Fruit fly (Drosophila melanogaster) whole organism, embryonic: ENCODE measurements around the gene Trs23.

Experiments
- B-H2 ChIP-seq: fragments of 200-800 bp; sonication (Bioruptor generic); optimal IDR thresholded peaks from 2 replicates; lab custom pipeline; 2018; ENCODE audit warnings: missing biosample characterization, mild to moderate bottlenecking, missing genetic modification characterization
- CG10321 ChIP-seq: fragments of 200-800 bp; sonication (Bioruptor generic); IDR thresholded peaks from 2 replicates; pipeline ENCODE4 v1.3.6; 2022; ENCODE audit warnings: missing biosample characterization, missing genetic modification characterization
- CG10654 ChIP-seq: fragments of 200-800 bp; sonication (Bioruptor generic); optimal IDR thresholded peaks from 2 replicates; lab custom pipeline; 2016; ENCODE audit warnings: missing biosample characterization, missing genetic modification characterization
- CG13894 ChIP-seq: fragments of 200-800 bp; sonication (Bioruptor generic); optimal IDR thresholded peaks from 3 replicates; lab custom pipeline; 2018; ENCODE audit warnings: missing biosample characterization, mild to moderate bottlenecking, missing genetic modification characterization, moderate library complexity
- CG15601 ChIP-seq: fragments of 200-800 bp; sonication (Bioruptor generic); optimal IDR thresholded peaks from 3 replicates; lab custom pipeline; 2019; ENCODE audit warnings: missing biosample characterization, mild to moderate bottlenecking, missing genetic modification characterization, moderate library complexity
- CG1603 ChIP-seq: fragments of 200-800 bp; sonication (Bioruptor generic); optimal IDR thresholded peaks from 2 replicates; lab custom pipeline; 2019; ENCODE audit warnings: missing biosample characterization, mild to moderate bottlenecking, missing genetic modification characterization, moderate library complexity
- CG17359 ChIP-seq: fragments of 200-800 bp; sonication (Bioruptor generic); optimal IDR thresholded peaks from 3 replicates; lab custom pipeline; 2018; ENCODE audit warnings: missing biosample characterization, mild to moderate bottlenecking, missing genetic modification characterization, moderate library complexity
- CG17361 ChIP-seq: fragments of 200-800 bp; sonication (Bioruptor generic); IDR thresholded peaks from 3 replicates; pipeline ENCODE4 v1.3.6; 2022; ENCODE audit warnings: missing biosample characterization, missing genetic modification characterization
- CG17802 ChIP-seq: fragments of 200-800 bp; sonication (Bioruptor generic); optimal IDR thresholded peaks from 2 replicates; lab custom pipeline; 2018; ENCODE audit warnings: missing biosample characterization, mild to moderate bottlenecking, missing genetic modification characterization, moderate library complexity
- CG2129 ChIP-seq: fragments of 200-800 bp; sonication (Bioruptor generic); IDR thresholded peaks from 2 replicates; pipeline ENCODE4 v1.3.6; 2022; ENCODE audit warnings: missing biosample characterization, missing genetic modification characterization; ENCODE audit not compliant: partially characterized antibody
- CG2678 ChIP-seq: fragments of 200-800 bp; sonication (Bioruptor generic); optimal IDR thresholded peaks from 3 replicates; lab custom pipeline; 2019; ENCODE audit warnings: missing biosample characterization, mild to moderate bottlenecking, missing genetic modification characterization, moderate library complexity
- CG31441 ChIP-seq: fragments of 200-800 bp; sonication (Bioruptor generic); IDR thresholded peaks from 2 replicates; pipeline ENCODE4 v1.3.6; 2022; ENCODE audit warnings: missing biosample characterization, missing genetic modification characterization
- CG34376 ChIP-seq: fragments of 200-800 bp; sonication (Bioruptor generic); optimal IDR thresholded peaks from 2 replicates; lab custom pipeline; 2018; ENCODE audit warnings: missing biosample characterization, mild to moderate bottlenecking, missing genetic modification characterization
- CG4328 ChIP-seq: fragments of 200-800 bp; sonication (Bioruptor generic); optimal IDR thresholded peaks from 3 replicates; lab custom pipeline; 2017; ENCODE audit warnings: missing biosample characterization, missing genetic modification reagents, missing genetic modification characterization
- CG4730 ChIP-seq: fragments of 200-800 bp; sonication (Bioruptor generic); IDR thresholded peaks from 2 replicates; pipeline ENCODE4 v1.3.6; 2022; ENCODE audit warnings: missing biosample characterization, missing genetic modification characterization
- CG6813 ChIP-seq: fragments of 200-800 bp; sonication (Bioruptor generic); optimal IDR thresholded peaks from 2 replicates; lab custom pipeline; 2017; ENCODE audit warnings: missing biosample characterization, missing genetic modification characterization, mild to moderate bottlenecking, moderate library complexity, missing genetic modification reagents
- CG6854 ChIP-seq: fragments of 200-800 bp; sonication (Bioruptor generic); optimal IDR thresholded peaks from 3 replicates; lab custom pipeline; 2017; ENCODE audit warnings: missing biosample characterization, mild to moderate bottlenecking, missing genetic modification characterization
- CG7372 ChIP-seq: fragments of 200-800 bp; sonication (Bioruptor generic); IDR thresholded peaks from 2 replicates; pipeline ENCODE4 v1.3.6; 2022; ENCODE audit warnings: missing biosample characterization, missing genetic modification characterization
- CG7839 ChIP-seq: fragments of 200-800 bp; sonication (Bioruptor generic); optimal IDR thresholded peaks from 3 replicates; lab custom pipeline; 2018; ENCODE audit warnings: missing biosample characterization, mild to moderate bottlenecking, missing genetic modification characterization, moderate library complexity
- CG7963 ChIP-seq: fragments of 200-800 bp; sonication (Bioruptor generic); IDR thresholded peaks from 3 replicates; pipeline ENCODE4 v1.3.6; 2022; ENCODE audit warnings: missing biosample characterization, missing genetic modification characterization; ENCODE audit not compliant: partially characterized antibody
- CG8924 ChIP-seq: fragments of 200-800 bp; optimal IDR thresholded peaks from 3 replicates; lab custom pipeline; 2019; ENCODE audit warnings: missing biosample characterization, mild to moderate bottlenecking, missing genetic modification characterization, moderate library complexity
- CG9817 ChIP-seq: fragments of 200-800 bp; sonication (Bioruptor generic); optimal IDR thresholded peaks from 2 replicates; lab custom pipeline; 2018; ENCODE audit warnings: missing biosample characterization, mild to moderate bottlenecking, missing genetic modification characterization, moderate library complexity
- CkIIα-i1 ChIP-seq: fragments of 200-800 bp; sonication (Bioruptor generic); IDR thresholded peaks from 2 replicates; pipeline ENCODE4 v1.3.6; 2022; ENCODE audit warnings: missing biosample characterization, missing genetic modification characterization
- Dref ChIP-seq: fragments of 200-800 bp; sonication (Bioruptor generic); IDR thresholded peaks from 2 replicates; pipeline ENCODE4 v1.3.6; 2022; ENCODE audit warnings: missing biosample characterization, missing genetic modification characterization
- Ets65A ChIP-seq: fragments of 200-800 bp; sonication (Bioruptor generic); peaks from one replicate; lab custom pipeline; 2016; ENCODE audit warnings: missing biosample characterization, missing genetic modification characterization
- H15 ChIP-seq: fragments of 200-800 bp; sonication (Bioruptor generic); IDR thresholded peaks from 3 replicates; pipeline ENCODE4 v1.3.6; 2022; ENCODE audit warnings: missing biosample characterization, missing genetic modification characterization
- Hey ChIP-seq: fragments of 200-800 bp; sonication (Bioruptor generic); optimal IDR thresholded peaks from 3 replicates; lab custom pipeline; 2018; ENCODE audit warnings: missing biosample characterization, mild to moderate bottlenecking, missing genetic modification characterization
- HmgZ ChIP-seq: fragments of 200-800 bp; sonication (Bioruptor generic); optimal IDR thresholded peaks from 2 replicates; lab custom pipeline; 2018; ENCODE audit warnings: missing biosample characterization, mild to moderate bottlenecking, missing genetic modification characterization
- Lpt ChIP-seq: fragments of >200 bp; optimal IDR thresholded peaks from 2 replicates; lab custom pipeline; 2018; ENCODE audit warnings: missing biosample characterization, missing genetic modification characterization
- MTF-1 ChIP-seq: fragments of 200-800 bp; sonication (Bioruptor generic); optimal IDR thresholded peaks from 2 replicates; lab custom pipeline; 2018; ENCODE audit warnings: missing biosample characterization, mild to moderate bottlenecking, missing genetic modification characterization, borderline replicate concordance
- Myb ChIP-seq: fragments of 200-800 bp; sonication (Bioruptor generic); optimal IDR thresholded peaks from 2 replicates; lab custom pipeline; 2016; ENCODE audit warnings: missing biosample characterization, missing genetic modification characterization
- TFAM ChIP-seq: fragments of 200-800 bp; sonication (Bioruptor generic); optimal IDR thresholded peaks from 2 replicates; lab custom pipeline; 2017; ENCODE audit warnings: missing biosample characterization, missing genetic modification characterization, inconsistent platforms
- bsh ChIP-seq, 2 experiments: fragments of 200-800 bp; sonication (Bioruptor generic); optimal IDR thresholded peaks; 2 replicates each; lab custom pipeline; 2017 to 2018; ENCODE audit warnings: mild to moderate bottlenecking in 2 of 2, missing biosample characterization in 2 of 2, missing genetic modification characterization in 2 of 2, moderate library complexity in 1 of 2
- btn ChIP-seq: fragments of 200-800 bp; sonication (Bioruptor generic); optimal IDR thresholded peaks from 2 replicates; lab custom pipeline; 2016; ENCODE audit warnings: missing biosample characterization, missing genetic modification characterization
- croc ChIP-seq: fragments of 200-800 bp; sonication (Bioruptor generic); conservative IDR thresholded peaks from 3 replicates; pipeline ENCODE4 v1.3.6; 2022; ENCODE audit warnings: missing biosample characterization, missing genetic modification characterization
- crol ChIP-seq: fragments of 200-800 bp; sonication (Bioruptor generic); IDR thresholded peaks from 2 replicates; pipeline ENCODE4 v1.3.6; 2022; ENCODE audit warnings: missing biosample characterization, missing genetic modification characterization
- dpn ChIP-seq, 2 experiments: fragments of 200-800 bp; sonication (Bioruptor generic); optimal IDR thresholded peaks; 3 replicates each; lab custom pipeline; 2016; ENCODE audit warnings: missing biosample characterization in 2 of 2, missing genetic modification characterization in 2 of 2
- luna ChIP-seq: fragments of 200-800 bp; sonication (Bioruptor generic); optimal IDR thresholded peaks from 2 replicates; lab custom pipeline; 2016; ENCODE audit warnings: missing biosample characterization, missing genetic modification characterization
- maf-S ChIP-seq: fragments of 200-800 bp; sonication (Bioruptor generic); optimal IDR thresholded peaks from 2 replicates; lab custom pipeline; 2016; ENCODE audit warnings: missing biosample characterization, missing genetic modification characterization
- mld ChIP-seq: fragments of 200-800 bp; sonication (Bioruptor generic); IDR thresholded peaks from 3 replicates; pipeline ENCODE4 v1.3.6; 2022; ENCODE audit warnings: missing biosample characterization, missing genetic modification characterization; ENCODE audit not compliant: partially characterized antibody
- otp ChIP-seq: fragments of 200-800 bp; sonication (Bioruptor generic); IDR thresholded peaks from 3 replicates; pipeline ENCODE4, ENCODE4 v1.3.6; 2022; ENCODE audit warnings: missing biosample characterization, missing genetic modification characterization
- pum ChIP-seq: fragments of 200-800 bp; sonication (Bioruptor generic); optimal IDR thresholded peaks from 2 replicates; lab custom pipeline; 2016; ENCODE audit warnings: missing biosample characterization, missing genetic modification characterization
- sim ChIP-seq: fragments of 200-800 bp; sonication (Bioruptor generic); IDR thresholded peaks from 2 replicates; pipeline ENCODE4 v1.3.6; 2022; ENCODE audit warnings: missing biosample characterization, missing genetic modification characterization
- stwl ChIP-seq: fragments of 200-800 bp; sonication (Bioruptor generic); optimal IDR thresholded peaks from 3 replicates; lab custom pipeline; 2018; ENCODE audit warnings: missing biosample characterization, mild to moderate bottlenecking, missing genetic modification characterization, moderate library complexity
- sug ChIP-seq: fragments of 200-800 bp; optimal IDR thresholded peaks from 2 replicates; lab custom pipeline; 2019; ENCODE audit warnings: missing biosample characterization, mild to moderate bottlenecking, missing genetic modification characterization, moderate library complexity
- tll ChIP-seq, 2 experiments: fragments of 200-800 bp in 1 of 2; fragments of >200 bp in 1 of 2; sonication (Bioruptor generic) in 1 of 2; optimal IDR thresholded peaks; 2 replicates each; lab custom pipeline; 2017 to 2019; ENCODE audit warnings: missing biosample characterization in 2 of 2, missing genetic modification characterization in 2 of 2, mild to moderate bottlenecking in 1 of 2, moderate library complexity in 1 of 2
- trh ChIP-seq: fragments of 200-800 bp; sonication (Bioruptor generic); optimal IDR thresholded peaks from 2 replicates; lab custom pipeline; 2016; ENCODE audit warnings: missing biosample characterization, missing genetic modification characterization
- usp ChIP-seq: fragments of >200 bp; optimal IDR thresholded peaks from 2 replicates; lab custom pipeline; 2017; ENCODE audit warnings: missing biosample characterization, missing genetic modification characterization
- z ChIP-seq: fragments of 200-800 bp; sonication (Bioruptor generic); IDR thresholded peaks from 3 replicates; pipeline ENCODE4 v1.3.6; 2022; ENCODE audit warnings: missing biosample characterization, missing genetic modification characterization

Trs23 gene

dm6 chr2L:8717618-8718336 is 31.7 kb downstream of the Trs23 start (continued):
- TF ChIP-seq maf-S (GFP tag; lab: Kevin White, UChicago) (peak; percentile 39), CG6813 (peak; percentile 83), croc (GFP tag; lab: Robert Waterston, UW) (peak; percentile 49; the same call in 2 of the 3 replicates), CG10654 (GFP tag; lab: Kevin White, UChicago) (peak; percentile 77), CG1603 (tag; lab: Kevin White, UChicago) (peak; percentile 54), CG17802 (no peak), CG4328 (GFP tag; lab: Kevin White, UChicago) (peak; percentile 80), CG17361 (GFP tag; lab: Robert Waterston, UW) (peak; percentile 97), MTF-1 (GFP tag; lab: Kevin White, UChicago) (no peak), mld (GFP tag; lab: Robert Waterston, UW) (no peak), Lpt (GFP tag; lab: Kevin White, UChicago) (no peak), crol (GFP tag; lab: Robert Waterston, UW) (peak; percentile 99), dpn (GFP tag; optimal IDR thresholded peaks at IDR 0.05; lab: Kevin White, UChicago) (peak; percentile 58 to 88), pum (peak; percentile 12), Dref (GFP tag; lab: Robert Waterston, UW) (no peak), bsh (GFP tag; optimal IDR thresholded peaks at IDR 0.05; lab: Kevin White, UChicago) (peak; percentile 80 to 83), tll (GFP tag; optimal IDR thresholded peaks at IDR 0.05; lab: Kevin White, UChicago) (no peak), CG6854 (peak; percentile 88), TFAM (peak; percentile 37), trh (GFP tag; lab: Kevin White, UChicago) (peak; percentile 81), CG7839 (tag; lab: Kevin White, UChicago) (peak; percentile 95), CG31441 (GFP tag; lab: Robert Waterston, UW) (peak; percentile 94), sim (GFP tag; lab: Robert Waterston, UW) (no peak), Ets65A (GFP tag; lab: Kevin White, UChicago) (peak; percentile 93), B-H2 (peak; percentile 26), CG9817 (peak; percentile 86), stwl (tag; lab: Kevin White, UChicago) (no peak), CG8924 (tag; lab: Kevin White, UChicago) (peak; percentile 96), CG7372 (no peak), CkIIα-i1 (GFP tag; lab: Robert Waterston, UW) (no peak), CG2129 (GFP tag; lab: Robert Waterston, UW) (no peak), usp (GFP tag; lab: Kevin White, UChicago) (no peak), btn (GFP tag; lab: Kevin White, UChicago) (peak; percentile 42), HmgZ (tag; lab: Kevin White, UChicago) (peak; percentile 87), Hey (tag; lab: Kevin White, UChicago) (peak; percentile 52), CG10321 (GFP tag; lab: Robert Waterston, UW) (peak; percentile 21; the same call in 1 of the 2 replicates), sug (peak; percentile 89), CG4730 (GFP tag; lab: Robert Waterston, UW) (peak; percentile 68), Myb (GFP tag; lab: Kevin White, UChicago) (no peak), otp (GFP tag; lab: Robert Waterston, UW) (peak; percentile 48; the same call in 1 of the 3 replicates), H15 (GFP tag; lab: Robert Waterston, UW) (peak; percentile 73; the same call in 2 of the 3 replicates), CG15601 (tag; lab: Kevin White, UChicago) (peak; percentile 82), CG7963 (0 out of 3 replicates have a peak, but pooled peaks have one; percentile 10), z (0 out of 3 replicates have a peak, but pooled peaks have one; percentile 37), CG2678 (peak; percentile 96), CG17359 (peak; percentile 87), CG13894 (tag; lab: Kevin White, UChicago) (peak; percentile 51), luna (GFP tag; lab: Kevin White, UChicago) (no peak), CG34376 (peak; percentile 50)
